Worm (Caenorhabditis elegans): Measurements from ENCODE around the gene kynu-1.

Gene kynu-1

DNA sequence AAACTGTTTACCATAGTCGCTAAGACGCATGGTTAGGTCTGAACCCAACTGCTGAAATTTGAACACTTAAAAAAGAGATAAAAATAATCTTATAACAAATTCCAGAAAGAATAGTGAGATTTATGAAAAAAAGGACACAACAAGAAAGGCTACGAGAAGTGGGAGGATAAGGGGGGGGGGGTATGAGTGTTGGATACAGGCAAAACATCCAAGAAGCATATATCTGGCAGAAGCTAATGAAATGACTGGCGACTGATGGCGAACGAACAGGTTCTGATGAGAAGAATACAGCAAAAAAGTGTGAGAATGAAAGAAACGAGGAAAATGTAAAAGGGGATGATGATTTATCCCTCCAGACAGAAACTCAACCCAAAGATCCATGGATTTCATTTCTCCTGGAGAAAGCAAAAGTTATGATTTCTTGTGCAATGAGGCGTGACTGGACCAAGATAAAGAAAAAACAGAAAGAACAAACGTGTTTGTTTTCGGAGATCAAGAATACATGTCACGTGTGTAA, 43.1 kb downstream of the kynu-1 start, which contains the start of gene ptr-4:
TSS of gene ptr-4 (minus strand) at position 51 of the 517 bp plus-strand sequence.
- no peak for TF ChIP-seq rpc-1 (optimal IDR thresholded peaks at IDR 0.05)
- TF ChIP-seq rpc-1 (tag; optimal IDR thresholded peaks at IDR 0.05) = no peak
- no peak for TF ChIP-seq sea-2 (GFP tag; IDR thresholded peaks at IDR 0.05)
- TF ChIP-seq aptf-2 (GFP tag; conservative IDR thresholded peaks at IDR 0.05) = no peak
- no peak for TF ChIP-seq mxl-1 (tag; optimal IDR thresholded peaks at IDR 0.05)
- no peak for TF ChIP-seq lin-40 (tag; optimal IDR thresholded peaks at IDR 0.05)
- no peak for TF ChIP-seq dpl-1 (GFP tag; optimal IDR thresholded peaks at IDR 0.05)
- TF ChIP-seq F57A8.1 (GFP tag; optimal IDR thresholded peaks at IDR 0.05) = no peak
- no peak for TF ChIP-seq snpc-3.4 (tag; optimal IDR thresholded peaks at IDR 0.05)
- TF ChIP-seq C06A6.2 (GFP tag; conservative IDR thresholded peaks at IDR 0.05) = no peak
- TF ChIP-seq nfyb-1 (GFP tag; IDR thresholded peaks at IDR 0.05) = no peak
- no peak for TF ChIP-seq T07F8.4 (tag; optimal IDR thresholded peaks at IDR 0.05)
- TF ChIP-seq chd-7 (tag; optimal IDR thresholded peaks at IDR 0.05) = no peak
- no peak for TF ChIP-seq Y56A3A.18 (GFP tag; IDR thresholded peaks at IDR 0.05)
- TF ChIP-seq snpc-1.3 (tag; optimal IDR thresholded peaks at IDR 0.05; ENCODE audit: insufficient read depth) = no peak
- no peak for TF ChIP-seq madf-8 (GFP tag; conservative IDR thresholded peaks at IDR 0.05)
- no peak for TF ChIP-seq nhr-80 (tag; optimal IDR thresholded peaks at IDR 0.05)
- TF ChIP-seq dox-1 (GFP tag; IDR thresholded peaks at IDR 0.05) = no peak
- TF ChIP-seq let-526 (GFP tag; IDR thresholded peaks at IDR 0.05) = no peak
- TF ChIP-seq attf-5 (GFP tag; optimal IDR thresholded peaks at IDR 0.05) = no peak
- no peak for TF ChIP-seq F37B4.10 (GFP tag; IDR thresholded peaks at IDR 0.05)

- no peak for TF ChIP-seq ztf-22 (GFP tag; optimal IDR thresholded peaks at IDR 0.05)
- no peak for TF ChIP-seq fkh-3 (tag; optimal IDR thresholded peaks at IDR 0.05)
- TF ChIP-seq zfh-2 (GFP tag; conservative IDR thresholded peaks at IDR 0.05) = no peak
- no peak for TF ChIP-seq unc-62 (GFP tag; optimal IDR thresholded peaks at IDR 0.05)
- no peak for TF ChIP-seq B0035.1 (tag; optimal IDR thresholded peaks at IDR 0.05)
- TF ChIP-seq lin-26 (GFP tag; IDR thresholded peaks at IDR 0.05) = no peak
- TF ChIP-seq unc-130 (GFP tag; optimal IDR thresholded peaks at IDR 0.05) = no peak
- no peak for TF ChIP-seq lin-54 (GFP tag; optimal IDR thresholded peaks at IDR 0.05)
- no peak for TF ChIP-seq ceh-79 (tag; optimal IDR thresholded peaks at IDR 0.05)
- TF ChIP-seq ZK185.1 (tag; optimal IDR thresholded peaks at IDR 0.05; ENCODE audit: poor library complexity, severe bottlenecking) = no peak
- no peak for TF ChIP-seq mes-4 (tag; optimal IDR thresholded peaks at IDR 0.05)
- TF ChIP-seq cebp-1 (GFP tag; IDR thresholded peaks at IDR 0.05) = no peak
- no peak for TF ChIP-seq cebp-1 (tag; optimal IDR thresholded peaks at IDR 0.05)
- no peak for TF ChIP-seq snpc-1.1 (tag; optimal IDR thresholded peaks at IDR 0.05; ENCODE audit: insufficient read depth)
- no peak for TF ChIP-seq ztf-26 (tag; optimal IDR thresholded peaks at IDR 0.05)
- TF ChIP-seq Y95B8A.8 (GFP tag; IDR thresholded peaks at IDR 0.05) = no peak
- TF ChIP-seq athp-1 (tag; optimal IDR thresholded peaks at IDR 0.05) = no peak
- no peak for TF ChIP-seq bed-1 (GFP tag; IDR thresholded peaks at IDR 0.05)
Measured at ce11 chrX:6064385-6064784, 44.8 kb downstream of the kynu-1 start.

All from whole organism, young adult.